Fruit fly (Drosophila melanogaster): ENCODE data around the gene CG7443.
A peak's percentile ranks its signal among the peaks of the same experiment; 100 is the strongest.

DNA sequence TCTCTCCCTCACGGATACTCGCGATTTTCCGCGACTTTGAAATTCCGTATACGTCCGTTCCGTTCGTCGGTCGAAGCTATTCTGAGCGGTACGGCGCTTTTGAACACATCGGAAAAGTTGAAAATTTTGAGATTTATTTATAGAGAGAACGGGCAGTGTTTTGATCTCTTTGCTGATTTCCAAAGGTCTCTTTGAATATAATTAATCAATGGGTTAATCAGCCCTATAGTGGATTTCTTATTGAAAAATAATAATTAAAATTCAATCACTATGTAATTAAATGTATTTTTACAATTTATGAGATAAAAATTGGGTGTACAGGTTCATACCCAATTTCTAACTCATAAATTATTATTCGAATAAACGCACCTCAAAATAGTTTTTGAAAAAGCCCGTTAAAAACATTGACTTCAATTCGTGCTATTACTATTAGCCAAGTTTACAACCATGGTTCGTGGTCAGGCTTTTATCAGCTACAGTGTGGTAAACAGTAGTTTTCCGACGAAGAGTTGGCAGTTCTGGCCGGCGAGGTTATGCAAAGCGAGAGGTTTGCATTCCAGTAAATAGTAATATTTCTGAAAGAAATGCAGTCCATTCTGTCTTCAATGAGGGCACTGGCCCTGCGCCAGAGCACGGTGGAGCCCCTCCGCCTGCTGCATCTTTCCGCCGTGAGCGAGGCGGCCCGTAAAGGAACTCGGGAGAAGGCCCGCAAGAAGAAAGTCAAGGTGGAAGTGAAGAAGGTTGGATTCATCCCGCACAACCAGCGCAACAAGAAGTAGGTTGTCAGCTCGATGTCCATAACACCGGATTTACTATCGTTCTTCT lies 23.0 kb upstream of the CG7443 start, which contains the start of the genes CG9626 and mRpL1:
- TF ChIP-seq CG12605 (GFP tag; IDR thresholded peaks at IDR 0.05) (no peak), CG8301 (tag; optimal IDR thresholded peaks at IDR 0.05) (no peak), Pif1A (GFP tag; optimal IDR thresholded peaks at IDR 0.05) (no peak), CG8159 (tag; optimal IDR thresholded peaks at IDR 0.05) (no peak), CG4496 (GFP tag; IDR thresholded peaks at IDR 0.05) (peak; percentile 53; the same call in 2 of the 3 replicates)

Data from whole organism, pupa.